Worm (Caenorhabditis elegans): Measurements from ENCODE around the gene rgef-1.

ce11 chrV:9546860-9547269 lies 14.6 kb downstream of the rgef-1 start, which contains the start of gene his-37:
- TF ChIP-seq W03F9.2 (tag; optimal IDR thresholded peaks at IDR 0.05): peak; percentile 97
- peak; percentile 96 for TF ChIP-seq him-1 (tag; optimal IDR thresholded peaks at IDR 0.05)
